Worm (Caenorhabditis elegans): ENCODE measurements around the gene F33G12.7.

- no peak for TF ChIP-seq lsl-1 (GFP tag; optimal IDR thresholded peaks at IDR 0.05)
- no peak for TF ChIP-seq B0261.1 (tag; optimal IDR thresholded peaks at IDR 0.05)
- no peak for TF ChIP-seq ama-1 (optimal IDR thresholded peaks at IDR 0.05)
- no peak for TF ChIP-seq ama-1 (GFP tag; optimal IDR thresholded peaks at IDR 0.05)
- TF ChIP-seq dpl-1 (GFP tag; optimal IDR thresholded peaks at IDR 0.05), result no peak
- no peak for TF ChIP-seq K12H6.12 (tag; optimal IDR thresholded peaks at IDR 0.05)
These were observed 2.0 kb upstream of the F33G12.7 start for ce11 chrII:5042381-5042930.

Data from whole organism, young adult.